Worm (Caenorhabditis elegans): ENCODE measurements around the gene C18G1.9.

- TF ChIP-seq ztf-11 (tag; optimal IDR thresholded peaks at IDR 0.05) (no peak), nhr-237 (tag; optimal IDR thresholded peaks at IDR 0.05) (no peak), nhr-12 (tag; optimal IDR thresholded peaks at IDR 0.05) (no peak), unc-62 (GFP tag; optimal IDR thresholded peaks at IDR 0.05) (no peak)
Measured at ce11 chrV:4720884-4721464, 48.6 kb downstream of the C18G1.9 start.

All from whole organism, mixed stage, embryonic.